Worm (Caenorhabditis elegans): ENCODE data around the gene kbp-1.
A peak's percentile ranks its signal among the peaks of the same experiment; 100 is the strongest.

kbp-1 gene

DNA sequence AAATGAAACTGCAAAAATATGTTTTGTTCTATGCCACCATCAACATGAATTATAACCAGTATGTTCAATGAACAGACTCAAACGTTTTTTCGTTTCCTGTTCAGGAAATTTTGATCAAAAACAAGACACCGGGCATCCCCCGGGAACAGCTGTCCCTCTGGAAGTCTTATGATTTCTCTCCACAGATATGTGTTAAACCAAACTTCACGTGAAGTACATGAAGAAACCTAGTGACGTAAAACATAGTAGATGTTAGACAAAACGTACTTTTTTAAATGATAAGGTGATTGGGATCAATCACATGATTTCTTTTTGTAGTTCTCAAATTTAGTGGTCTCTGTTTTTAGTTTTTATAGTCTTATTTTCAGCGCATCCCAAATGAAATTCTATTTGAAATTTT lies 29.1 kb downstream of the kbp-1 start (continued):
- TF ChIP-seq tra-1 (GFP tag; IDR thresholded peaks at IDR 0.05) (0 out of 2 replicates have a peak, but pooled peaks have one; percentile 30), arid-1 (GFP tag; conservative IDR thresholded peaks at IDR 0.05) (no peak), ceh-32 (tag; optimal IDR thresholded peaks at IDR 0.05; ENCODE audit: poor library complexity) (no peak), nhr-11 (tag; optimal IDR thresholded peaks at IDR 0.05) (peak; percentile 69)

DNA sequence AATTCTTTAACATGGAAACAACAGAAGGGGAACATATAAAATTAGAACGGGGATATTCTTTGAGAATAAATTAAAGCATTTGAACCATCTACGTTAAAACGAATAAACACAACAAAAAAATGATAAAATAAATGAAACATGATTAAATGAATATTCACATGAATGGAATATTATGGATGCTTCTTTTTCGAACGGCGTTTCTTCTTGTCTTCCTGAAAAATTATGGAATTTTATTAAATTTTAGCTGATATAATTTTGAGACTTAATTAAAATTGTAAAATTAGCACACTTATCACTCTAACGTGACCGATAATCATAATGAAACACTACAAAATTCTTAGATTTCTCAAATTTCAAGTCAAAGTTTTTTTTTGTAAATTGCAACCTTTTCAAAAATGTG lies 31.2 kb downstream of the kbp-1 start:
- no peak for TF ChIP-seq mes-2 (tag; optimal IDR thresholded peaks at IDR 0.05; ENCODE audit: poor library complexity, severe bottlenecking)
- no peak for TF ChIP-seq unc-130 (GFP tag; optimal IDR thresholded peaks at IDR 0.05)
- TF ChIP-seq fos-1 (tag; optimal IDR thresholded peaks at IDR 0.05), result no peak
- TF ChIP-seq zip-2 (tag; optimal IDR thresholded peaks at IDR 0.05), result peak; percentile 22
- TF ChIP-seq zfp-3 (GFP tag; conservative IDR thresholded peaks at IDR 0.05), result 0 out of 2 replicates have a peak, but pooled peaks have one; percentile 29
- TF ChIP-seq hlh-30 (tag; optimal IDR thresholded peaks at IDR 0.05; ENCODE audit: insufficient read depth), result no peak
- no peak for TF ChIP-seq attf-4 (tag; optimal IDR thresholded peaks at IDR 0.05)
- no peak for TF ChIP-seq D1046.2 (GFP tag; IDR thresholded peaks at IDR 0.05)
- no peak for TF ChIP-seq nhr-237 (tag; optimal IDR thresholded peaks at IDR 0.05)
- TF ChIP-seq zag-1 (tag; optimal IDR thresholded peaks at IDR 0.05), result no peak
- no peak for TF ChIP-seq nhr-76 (tag; optimal IDR thresholded peaks at IDR 0.05)
- peak; percentile 45 for TF ChIP-seq lin-38 (GFP tag; IDR thresholded peaks at IDR 0.05)
- peak in 1 of 2 experiments; percentile 51 for TF ChIP-seq daf-16 (GFP tag; optimal IDR thresholded peaks at IDR 0.05)
- no peak for TF ChIP-seq daf-16 (tag; optimal IDR thresholded peaks at IDR 0.05)
- TF ChIP-seq Y5F2A.4 (GFP tag; optimal IDR thresholded peaks at IDR 0.05), result no peak
- no peak for TF ChIP-seq duxl-1 (tag; optimal IDR thresholded peaks at IDR 0.05; ENCODE audit: poor library complexity)
- peak; percentile 31 for TF ChIP-seq T20F7.1 (GFP tag; optimal IDR thresholded peaks at IDR 0.05)
- peak; percentile 66 for TF ChIP-seq mep-1 (tag; optimal IDR thresholded peaks at IDR 0.05)
- no peak for TF ChIP-seq ceh-82 (tag; optimal IDR thresholded peaks at IDR 0.05)
- peak; percentile 4 for TF ChIP-seq aha-1 (tag)
- no peak for TF ChIP-seq daf-12 (tag; optimal IDR thresholded peaks at IDR 0.05)
- TF ChIP-seq dve-1 (tag; optimal IDR thresholded peaks at IDR 0.05; ENCODE audit: insufficient read depth), result no peak
- no peak for TF ChIP-seq skn-1 (tag; optimal IDR thresholded peaks at IDR 0.05)
- TF ChIP-seq lin-39 (tag; optimal IDR thresholded peaks at IDR 0.05), result no peak
- no peak for TF ChIP-seq F37D6.2 (tag; optimal IDR thresholded peaks at IDR 0.05)
- TF ChIP-seq pha-4 (GFP tag; IDR thresholded peaks at IDR 0.05), result no peak
- TF ChIP-seq pha-4 (tag; optimal IDR thresholded peaks at IDR 0.05), result no peak
- TF ChIP-seq madf-5 (GFP tag; IDR thresholded peaks at IDR 0.05), result no peak
- no peak for TF ChIP-seq F26F4.8 (GFP tag; conservative IDR thresholded peaks at IDR 0.05)
- peak; percentile 55; the same call in 1 of the 2 replicates for TF ChIP-seq T26A8.4 (GFP tag; IDR thresholded peaks at IDR 0.05)
- TF ChIP-seq lir-3 (tag; optimal IDR thresholded peaks at IDR 0.05), result no peak
- TF ChIP-seq nhr-48 (tag; optimal IDR thresholded peaks at IDR 0.05), result no peak
- no peak for TF ChIP-seq ceh-28 (tag; optimal IDR thresholded peaks at IDR 0.05)
- TF ChIP-seq daf-19 (GFP tag; conservative IDR thresholded peaks at IDR 0.05), result no peak
- TF ChIP-seq php-3 (GFP tag; IDR thresholded peaks at IDR 0.05), result peak; percentile 59
- TF ChIP-seq nhr-6 (tag; optimal IDR thresholded peaks at IDR 0.05), result no peak
- TF ChIP-seq dmd-9 (GFP tag; IDR thresholded peaks at IDR 0.05), result no peak
- TF ChIP-seq arid-1 (GFP tag; conservative IDR thresholded peaks at IDR 0.05), result peak; percentile 55; the same call in 1 of the 2 replicates
